Fruit fly (Drosophila melanogaster): ENCODE measurements around the gene CG10853.
A peak's percentile ranks its signal among the peaks of the same experiment; 100 is the strongest.

CG10853 gene

dm6 chr3L:3898978-3899377 is 48.7 kb upstream of the CG10853 start, which contains the start of gene Ccz1 (continued):
- TF ChIP-seq NFAT (GFP tag; IDR thresholded peaks at IDR 0.05) (no peak), CG13624 (GFP tag; optimal IDR thresholded peaks at IDR 0.05) (peak; percentile 64), CG9797 (GFP tag; optimal IDR thresholded peaks at IDR 0.05) (peak; percentile 60), CG34422 (GFP tag; IDR thresholded peaks at IDR 0.05) (no peak), CG2116 (GFP tag; optimal IDR thresholded peaks at IDR 0.05) (peak; percentile 95), CG12071 (GFP tag; optimal IDR thresholded peaks at IDR 0.05) (no peak), fd96Cb (tag; optimal IDR thresholded peaks at IDR 0.05) (peak; percentile 13), CrebB (tag; optimal IDR thresholded peaks at IDR 0.05) (peak; percentile 37), CG8281 (tag; optimal IDR thresholded peaks at IDR 0.05) (peak; percentile 18), Ada2b (GFP tag; IDR thresholded peaks at IDR 0.05) (no peak), hth (optimal IDR thresholded peaks at IDR 0.05) (no peak), Rfx (GFP tag; IDR thresholded peaks at IDR 0.05) (no peak), Dek (tag; optimal IDR thresholded peaks at IDR 0.05) (peak; percentile 34), CG7928 (GFP tag; optimal IDR thresholded peaks at IDR 0.05) (peak; percentile 87), psq (GFP tag; optimal IDR thresholded peaks at IDR 0.05) (peak; percentile 61), run (tag; optimal IDR thresholded peaks at IDR 0.05) (no peak), Mrtf (GFP tag; IDR thresholded peaks at IDR 0.05) (no peak), ATbp (GFP tag; optimal IDR thresholded peaks at IDR 0.05) (peak; percentile 80), CG1529 (GFP tag; optimal IDR thresholded peaks at IDR 0.05) (peak; percentile 56), CG1602 (GFP tag; optimal IDR thresholded peaks at IDR 0.05) (peak; percentile 66), CG8388 (GFP tag; optimal IDR thresholded peaks at IDR 0.05) (peak; percentile 13), CG5180 (GFP tag; optimal IDR thresholded peaks at IDR 0.05) (peak; percentile 51), CG32532 (GFP tag; IDR thresholded peaks at IDR 0.05) (no peak), dpn (GFP tag; optimal IDR thresholded peaks at IDR 0.05) (peak; percentile 33 to 77), CG4424 (GFP tag; optimal IDR thresholded peaks at IDR 0.05) (peak; percentile 68), B-H2 (GFP tag; optimal IDR thresholded peaks at IDR 0.05) (peak; percentile 76), tup (GFP tag; optimal IDR thresholded peaks at IDR 0.05) (peak; percentile 66), tio (GFP tag; optimal IDR thresholded peaks at IDR 0.05) (peak; percentile 81), D19A (tag; optimal IDR thresholded peaks at IDR 0.05) (no peak), CG3838 (GFP tag; optimal IDR thresholded peaks at IDR 0.05) (peak; percentile 54), fd3F (GFP tag; optimal IDR thresholded peaks at IDR 0.05) (peak; percentile 58), slp2 (GFP tag; optimal IDR thresholded peaks at IDR 0.05) (peak; percentile 51), CG31441 (GFP tag; IDR thresholded peaks at IDR 0.05) (no peak), gem (tag; optimal IDR thresholded peaks at IDR 0.05) (peak; percentile 81), CG17359 (tag; optimal IDR thresholded peaks at IDR 0.05) (peak; percentile 75), Camta (GFP tag; optimal IDR thresholded peaks at IDR 0.05) (peak; percentile 79), chif (GFP tag; optimal IDR thresholded peaks at IDR 0.05) (peak; percentile 71 to 73), ac (GFP tag; optimal IDR thresholded peaks at IDR 0.05) (peak; percentile 7), CG33557 (GFP tag; optimal IDR thresholded peaks at IDR 0.05) (peak; percentile 63), gsb (GFP tag; IDR thresholded peaks at IDR 0.05) (no peak), CG1603 (tag; optimal IDR thresholded peaks at IDR 0.05) (peak; percentile 77), Atf3 (GFP tag; optimal IDR thresholded peaks at IDR 0.05) (peak; percentile 43), CG2199 (GFP tag; IDR thresholded peaks at IDR 0.05) (no peak), Dref (GFP tag; IDR thresholded peaks at IDR 0.05) (no peak), Lhr (GFP tag; optimal IDR thresholded peaks at IDR 0.05) (peak; percentile 67), schlank (tag; optimal IDR thresholded peaks at IDR 0.05) (peak; percentile 58), CG7271 (tag; optimal IDR thresholded peaks at IDR 0.05) (no peak), slou (GFP tag; optimal IDR thresholded peaks at IDR 0.05) (peak; percentile 62), CG5245 (GFP tag; optimal IDR thresholded peaks at IDR 0.05) (peak; percentile 33), Scr (GFP tag; IDR thresholded peaks at IDR 0.05; ENCODE audit: partially characterized antibody) (no peak), ato (GFP tag; IDR thresholded peaks at IDR 0.05; ENCODE audit: partially characterized antibody) (no peak)
